Worm (Caenorhabditis elegans) whole organism, early embryonic: ENCODE data around the gene mrt-2.

Source experiments
- ama-1 ChIP-seq: fragments of 150-350 bp; optimal IDR thresholded peaks from 2 replicates; lab custom pipeline; 2014
- ceh-36 ChIP-seq: sonication (generic microtip); optimal IDR thresholded peaks from 2 replicates; lab custom pipeline; 2016; ENCODE audit warnings: missing genetic modification characterization, inconsistent platforms, missing compliant biosample characterization
- pes-1 ChIP-seq: fragments of 200-800 bp; sonication (Bioruptor generic); IDR thresholded peaks from 2 replicates; pipeline ENCODE4 v1.3.6; 2022; ENCODE audit warnings: missing genetic modification reagents, missing genetic modification characterization, missing compliant biosample characterization
- tbx-37 ChIP-seq: fragments of 200-800 bp; sonication (Bioruptor generic); conservative IDR thresholded peaks from 2 replicates; pipeline ENCODE4 v1.3.6; 2022; ENCODE audit warnings: missing genetic modification reagents, missing genetic modification characterization, missing compliant biosample characterization

ce11 chrIII:11789480-11789879 lies 42.9 kb downstream of the mrt-2 start:
- TF ChIP-seq tbx-37 (GFP tag; lab: Robert Waterston, UW) (no peak), ceh-36 (tag; lab: Kevin White, UChicago) (no peak), pes-1 (GFP tag; lab: Robert Waterston, UW) (no peak), ama-1 (no peak)
